Worm (Caenorhabditis elegans): ENCODE measurements around the gene C25G4.17.

The C25G4.17 gene

DNA sequence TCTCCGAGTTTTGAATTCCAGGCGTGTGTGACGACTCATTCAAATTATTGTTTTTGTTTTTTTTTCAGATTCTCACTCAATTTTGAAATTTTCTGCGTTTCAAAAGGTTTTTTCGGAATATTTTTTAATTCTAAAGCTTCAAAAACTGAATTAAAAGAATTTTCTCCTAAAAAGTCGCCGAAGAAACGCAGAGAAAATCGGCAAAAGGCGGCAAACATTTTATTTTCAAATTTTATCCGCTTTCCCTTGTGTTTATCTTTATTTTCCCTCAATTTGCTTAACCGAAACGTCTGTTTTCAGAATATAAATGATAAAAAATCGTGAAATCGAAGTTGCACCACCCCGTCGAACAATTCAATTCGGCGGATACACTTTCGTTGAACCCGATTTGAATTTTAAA lies 48.7 kb downstream of the C25G4.17 start, which contains the start of gene him-6:
Gene him-6 (plus strand): TSS at position 301 of the 400 bp plus-strand sequence.
- TF ChIP-seq jun-1 (tag; optimal IDR thresholded peaks at IDR 0.05) (no peak), sup-37 (GFP tag; optimal IDR thresholded peaks at IDR 0.05) (no peak), nhr-11 (tag; optimal IDR thresholded peaks at IDR 0.05) (no peak), lin-35 (GFP tag; optimal IDR thresholded peaks at IDR 0.05) (no peak), nhr-28 (tag; optimal IDR thresholded peaks at IDR 0.05) (no peak), lir-3 (tag; optimal IDR thresholded peaks at IDR 0.05; ENCODE audit: poor library complexity) (no peak), nhr-12 (tag; optimal IDR thresholded peaks at IDR 0.05) (no peak), egl-27 (tag; optimal IDR thresholded peaks at IDR 0.05) (no peak), fkh-4 (tag; optimal IDR thresholded peaks at IDR 0.05; ENCODE audit: borderline replicate concordance) (no peak), fkh-8 (tag; optimal IDR thresholded peaks at IDR 0.05) (no peak), C04F5.9 (tag; optimal IDR thresholded peaks at IDR 0.05) (no peak), snpc-4 (tag; optimal IDR thresholded peaks at IDR 0.05) (no peak), isw-1 (GFP tag; IDR thresholded peaks at IDR 0.05) (no peak), ceh-90 (tag; optimal IDR thresholded peaks at IDR 0.05) (no peak), hlh-17 (GFP tag; optimal IDR thresholded peaks at IDR 0.05; ENCODE audit: borderline replicate concordance) (no peak)
